Worm (Caenorhabditis elegans): ENCODE results near the gene D2096.9.

DNA sequence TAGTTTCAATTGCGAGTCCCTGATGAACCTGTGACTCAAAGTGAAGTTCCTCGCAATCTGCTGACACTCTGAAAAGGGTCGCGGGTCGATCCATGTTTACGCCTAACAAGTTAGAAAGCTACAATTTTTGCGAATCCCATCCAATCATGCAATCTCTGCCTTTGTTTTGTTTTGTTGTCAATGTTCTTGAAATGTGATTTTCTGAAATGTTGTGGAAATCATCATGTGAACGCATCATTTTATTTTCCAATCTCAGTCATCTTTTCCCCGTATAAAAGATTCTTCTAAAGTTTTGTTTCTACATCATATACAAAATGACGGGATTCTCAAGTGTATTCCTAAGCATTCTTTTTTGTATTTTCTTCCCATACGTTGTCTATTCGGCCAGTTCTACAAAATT lies 34.5 kb downstream of the D2096.9 start, which contains the start of gene F17E9.4:
- no peak for TF ChIP-seq unc-62 (GFP tag; optimal IDR thresholded peaks at IDR 0.05)
- TF ChIP-seq sem-2 (GFP tag; optimal IDR thresholded peaks at IDR 0.05): no peak
- no peak for TF ChIP-seq elt-1 (tag; optimal IDR thresholded peaks at IDR 0.05; ENCODE audit: borderline replicate concordance, insufficient read depth)
- no peak for TF ChIP-seq nhr-12 (tag; optimal IDR thresholded peaks at IDR 0.05)
- no peak for TF ChIP-seq bed-3 (GFP tag; optimal IDR thresholded peaks at IDR 0.05)
- no peak for TF ChIP-seq lin-32 (GFP tag; optimal IDR thresholded peaks at IDR 0.05)
- no peak for TF ChIP-seq mep-1 (tag; optimal IDR thresholded peaks at IDR 0.05)
- no peak for TF ChIP-seq nhr-237 (tag; optimal IDR thresholded peaks at IDR 0.05)

Data from whole organism, mixed stage, embryonic.